Worm (Caenorhabditis elegans) whole organism, L1 larva: ENCODE data around the gene F41G3.19.

ENCODE experiments used
- aha-1 ChIP-seq: fragments of 150-350 bp; optimal IDR thresholded peaks from 2 replicates; lab custom pipeline; 2014; ENCODE audit warnings: missing biosample characterization, missing genetic modification characterization
- ceh-63 ChIP-seq: fragments of 200-800 bp; sonication (Bioruptor generic); optimal IDR thresholded peaks from 2 replicates; lab custom pipeline; 2018; ENCODE audit warnings: mild to moderate bottlenecking, missing genetic modification characterization, missing compliant biosample characterization
- ceh-82 ChIP-seq, 3 experiments: fragments of 150-350 bp in 1 of 3; sonication (generic microtip) in 2 of 3; optimal IDR thresholded peaks; 2 replicates each; lab custom pipeline; 2014 to 2017; ENCODE audit warnings: missing biosample characterization in 3 of 3, missing genetic modification characterization in 3 of 3
- dsc-1 ChIP-seq: sonication (generic microtip); optimal IDR thresholded peaks from 2 replicates; lab custom pipeline; 2016; ENCODE audit warnings: mild to moderate bottlenecking, missing genetic modification characterization, missing compliant biosample characterization
- efl-1 ChIP-seq, 4 experiments: fragments of 150-350 bp; optimal IDR thresholded peaks in 3 of 4; peaks in 1 of 4; 1 replicate in 1 of 4; 2 replicates in 3 of 4; lab custom pipeline; 2014; ENCODE audit warnings: missing biosample characterization in 2 of 4, missing genetic modification characterization in 2 of 4, missing genetic modification reagents in 2 of 4
- efl-3 ChIP-seq: fragments of 200-800 bp; sonication (Bioruptor generic); optimal IDR thresholded peaks from 2 replicates; lab custom pipeline; 2018; ENCODE audit warnings: mild to moderate bottlenecking, missing genetic modification characterization, missing compliant biosample characterization
- egl-13 ChIP-seq: sonication (generic microtip); optimal IDR thresholded peaks from 2 replicates; lab custom pipeline; 2016; ENCODE audit warnings: missing genotype, missing genetic modification reagents, missing genetic modification characterization, missing compliant biosample characterization
- egl-27 ChIP-seq, 2 experiments: fragments of 150-350 bp in 1 of 2; sonication (generic microtip); optimal IDR thresholded peaks; 3 replicates each; lab custom pipeline; 2017 to 2018; ENCODE audit warnings: missing biosample characterization in 2 of 2, missing genetic modification characterization in 2 of 2, missing genetic modification reagents in 2 of 2
- elt-2 ChIP-seq: sonication (generic microtip); optimal IDR thresholded peaks from 2 replicates; lab custom pipeline; 2016; ENCODE audit warnings: missing genetic modification characterization, mild to moderate bottlenecking, inconsistent platforms, missing compliant biosample characterization, missing genetic modification reagents
- elt-3 ChIP-seq, 6 experiments: fragments of 150-350 bp in 1 of 6; sonication (generic microtip); optimal IDR thresholded peaks; 2 replicates each; lab custom pipeline; 2017 to 2018; ENCODE audit warnings: missing biosample characterization in 6 of 6, missing genetic modification characterization in 6 of 6, inconsistent platforms in 1 of 6
- ets-5 ChIP-seq: fragments of 200-800 bp; sonication (Bioruptor generic); IDR thresholded peaks from 2 replicates; pipeline ENCODE4 v1.3.6; 2022; ENCODE audit warnings: missing genetic modification characterization, missing compliant biosample characterization
- fkh-4 ChIP-seq: sonication (generic microtip); optimal IDR thresholded peaks from 2 replicates; lab custom pipeline; 2016; ENCODE audit warnings: missing compliant biosample characterization, missing genetic modification characterization, borderline replicate concordance
- fkh-8 ChIP-seq: sonication (generic microtip); optimal IDR thresholded peaks from 2 replicates; lab custom pipeline; 2016; ENCODE audit warnings: mild to moderate bottlenecking, missing genetic modification characterization, missing compliant biosample characterization
- hlh-4 ChIP-seq: sonication (generic microtip); optimal IDR thresholded peaks from 2 replicates; lab custom pipeline; 2016; ENCODE audit warnings: mild to moderate bottlenecking, missing genetic modification characterization, missing compliant biosample characterization
- jun-1 ChIP-seq: fragments of 150-350 bp; optimal IDR thresholded peaks from 2 replicates; lab custom pipeline; 2014; ENCODE audit warnings: missing biosample characterization, missing genetic modification reagents, missing genetic modification characterization
- lin-13 ChIP-seq: fragments of 150-350 bp; optimal IDR thresholded peaks from 2 replicates; lab custom pipeline; 2014; ENCODE audit warnings: missing biosample characterization, missing genetic modification reagents, missing genetic modification characterization
- lin-15B ChIP-seq: fragments of 150-350 bp; sonication (generic microtip); optimal IDR thresholded peaks from 3 replicates; lab custom pipeline; 2014; ENCODE audit warnings: missing biosample characterization, missing genetic modification characterization
- lin-39 ChIP-seq: fragments of 150-350 bp; optimal IDR thresholded peaks from 2 replicates; lab custom pipeline; 2014; ENCODE audit warnings: missing biosample characterization, missing genetic modification reagents, missing genetic modification characterization
- lir-3 ChIP-seq: sonication (generic microtip); optimal IDR thresholded peaks from 2 replicates; lab custom pipeline; 2016; ENCODE audit warnings: mild to moderate bottlenecking, missing genetic modification characterization, moderate library complexity, missing compliant biosample characterization; ENCODE audit not compliant: poor library complexity
- lsy-2 ChIP-seq, 2 experiments: fragments of 150-350 bp; optimal IDR thresholded peaks; 2 replicates each; lab custom pipeline; 2014; ENCODE audit warnings: missing biosample characterization in 2 of 2, missing genetic modification characterization in 2 of 2
- mdl-1 ChIP-seq, 2 experiments: fragments of 150-350 bp; optimal IDR thresholded peaks; 2 replicates each; lab custom pipeline; 2014 to 2017; ENCODE audit warnings: missing biosample characterization in 2 of 2, missing genetic modification characterization in 2 of 2, inconsistent platforms in 1 of 2
- mef-2 ChIP-seq: fragments of 150-350 bp; optimal IDR thresholded peaks from 2 replicates; lab custom pipeline; 2014; ENCODE audit warnings: missing biosample characterization, missing genetic modification characterization
- nhr-11 ChIP-seq: fragments of 150-350 bp; optimal IDR thresholded peaks from 2 replicates; lab custom pipeline; 2014; ENCODE audit warnings: missing biosample characterization, missing genetic modification characterization
- nhr-28 ChIP-seq: fragments of 150-350 bp; optimal IDR thresholded peaks from 2 replicates; lab custom pipeline; 2014; ENCODE audit warnings: missing biosample characterization, missing genetic modification characterization
- nhr-71 ChIP-seq: sonication (generic microtip); optimal IDR thresholded peaks from 2 replicates; lab custom pipeline; 2016; ENCODE audit warnings: mild to moderate bottlenecking, missing genetic modification characterization, moderate library complexity, missing compliant biosample characterization
- nhr-77 ChIP-seq: fragments of 150-350 bp; optimal IDR thresholded peaks from 2 replicates; lab custom pipeline; 2014; ENCODE audit warnings: missing biosample characterization, missing genetic modification characterization
- pag-3 ChIP-seq: sonication (generic microtip); optimal IDR thresholded peaks from 2 replicates; lab custom pipeline; 2017; ENCODE audit warnings: missing genetic modification characterization, mild to moderate bottlenecking, missing compliant biosample characterization, antibody characterized with exemption, borderline replicate concordance; ENCODE audit not compliant: insufficient read depth
- rnt-1 ChIP-seq: sonication (generic microtip); optimal IDR thresholded peaks from 2 replicates; lab custom pipeline; 2016; ENCODE audit warnings: mild to moderate bottlenecking, missing genetic modification characterization, moderate library complexity, missing compliant biosample characterization
- skn-1 ChIP-seq: fragments of 150-350 bp; optimal IDR thresholded peaks from 2 replicates; lab custom pipeline; 2014; ENCODE audit warnings: missing biosample characterization, missing genetic modification characterization
- snpc-4 ChIP-seq: fragments of 150-350 bp; optimal IDR thresholded peaks from 2 replicates; lab custom pipeline; 2014; ENCODE audit warnings: missing biosample characterization, missing genetic modification characterization
- snu-23 ChIP-seq: sonication (generic microtip); optimal IDR thresholded peaks from 2 replicates; lab custom pipeline; 2016; ENCODE audit warnings: missing genetic modification characterization, missing compliant biosample characterization
- sox-4 ChIP-seq: sonication (generic microtip); optimal IDR thresholded peaks from 2 replicates; lab custom pipeline; 2016; ENCODE audit warnings: missing genetic modification characterization, missing compliant biosample characterization
- sptf-1 ChIP-seq: fragments of 150-350 bp; optimal IDR thresholded peaks from 2 replicates; lab custom pipeline; 2014; ENCODE audit warnings: missing biosample characterization, missing genetic modification characterization
- swsn-7 ChIP-seq: sonication (generic microtip); optimal IDR thresholded peaks from 2 replicates; lab custom pipeline; 2016; ENCODE audit warnings: missing genetic modification characterization, missing compliant biosample characterization
- tbx-2 ChIP-seq: sonication (generic microtip); optimal IDR thresholded peaks from 2 replicates; lab custom pipeline; 2016; ENCODE audit warnings: missing genetic modification characterization, missing compliant biosample characterization
- tlp-1 ChIP-seq: fragments of 150-350 bp; optimal IDR thresholded peaks from 2 replicates; lab custom pipeline; 2014; ENCODE audit warnings: missing biosample characterization, missing genetic modification characterization
- unc-62 ChIP-seq: fragments of 150-350 bp; optimal IDR thresholded peaks from 2 replicates; lab custom pipeline; 2014; ENCODE audit warnings: missing biosample characterization, missing genetic modification reagents, missing genetic modification characterization
- vab-15 ChIP-seq: sonication (generic microtip); optimal IDR thresholded peaks from 2 replicates; lab custom pipeline; 2017; ENCODE audit warnings: missing genotype, mild to moderate bottlenecking, missing genetic modification characterization, missing compliant biosample characterization
- zip-4 ChIP-seq: fragments of 200-800 bp; sonication (Bioruptor generic); optimal IDR thresholded peaks from 2 replicates; lab custom pipeline; 2018; ENCODE audit warnings: mild to moderate bottlenecking, missing genetic modification characterization, moderate library complexity, missing compliant biosample characterization

The F41G3.19 gene

DNA sequence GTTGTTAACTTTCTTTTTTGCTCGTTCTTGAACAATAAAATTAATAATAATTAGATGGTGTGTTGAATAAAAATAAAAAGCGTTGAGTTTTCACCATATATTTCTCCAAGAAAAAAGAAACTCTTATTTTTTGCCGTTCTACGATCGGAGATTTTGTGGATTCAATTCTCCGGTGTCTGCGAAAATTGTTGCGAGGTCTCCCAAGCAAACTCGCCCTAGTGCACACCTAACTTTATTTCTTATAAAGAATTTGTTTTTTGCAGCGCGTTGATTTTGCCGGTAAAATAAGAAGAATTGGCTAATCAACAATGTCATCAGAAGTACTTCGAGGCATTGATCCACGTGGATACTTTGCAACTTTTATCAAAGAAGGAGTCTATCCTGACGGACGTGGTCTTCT is 10.5 kb downstream of the F41G3.19 start, which contains the start of gene exos-8 (continued):
- TF ChIP-seq lin-15B (tag; lab: Kevin White, UChicago) = peak; percentile 81
- peak; percentile 6 for TF ChIP-seq skn-1 (tag; lab: Kevin White, UChicago)
- TF ChIP-seq fkh-4 (tag; lab: Kevin White, UChicago) = no peak
- peak; percentile 75 for TF ChIP-seq lir-3
- peak; percentile 63 for TF ChIP-seq lin-13 (GFP tag; lab: Kevin White, UChicago)
- no peak for TF ChIP-seq ets-5 (GFP tag; lab: Robert Waterston, UW)
- peak; percentile 89 for TF ChIP-seq rnt-1 (tag; lab: Kevin White, UChicago)
- TF ChIP-seq nhr-28 (tag; lab: Kevin White, UChicago) = no peak
- TF ChIP-seq fkh-8 = peak; percentile 58
- no peak for TF ChIP-seq mef-2 (tag; lab: Kevin White, UChicago)
- peak; percentile 28 to 80 for TF ChIP-seq lsy-2 (tag; optimal IDR thresholded peaks at IDR 0.05; lab: Kevin White, UChicago)
- TF ChIP-seq ceh-82 (tag; optimal IDR thresholded peaks at IDR 0.05; lab: Kevin White, UChicago) = peak in 2 of 3 experiments; percentile 33 to 71
- TF ChIP-seq efl-1 (optimal IDR thresholded peaks at IDR 0.05; lab: Kevin White, UChicago) = peak; percentile 68 to 76
- peak; percentile 60 to 95 for TF ChIP-seq efl-1 (GFP tag; optimal IDR thresholded peaks at IDR 0.05 in 1 of 2; lab: Kevin White, UChicago)
- peak in 1 of 6 experiments; percentile 55 for TF ChIP-seq elt-3 (tag; optimal IDR thresholded peaks at IDR 0.05; lab: Kevin White, UChicago)
- TF ChIP-seq nhr-11 (tag; lab: Kevin White, UChicago) = no peak
- TF ChIP-seq egl-27 (tag; optimal IDR thresholded peaks at IDR 0.05; lab: Kevin White, UChicago) = no peak
- no peak for TF ChIP-seq ceh-63 (GFP tag; lab: Kevin White, UChicago)
- TF ChIP-seq swsn-7 (tag; lab: Kevin White, UChicago) = peak; percentile 37
- no peak for TF ChIP-seq lin-39 (tag; lab: Kevin White, UChicago)
- no peak for TF ChIP-seq elt-2 (tag; lab: Kevin White, UChicago)
- peak; percentile 66 for TF ChIP-seq snu-23 (GFP tag; lab: Kevin White, UChicago)
- no peak for TF ChIP-seq zip-4
- TF ChIP-seq nhr-77 = peak; percentile 63
- no peak for TF ChIP-seq tlp-1
- TF ChIP-seq hlh-4 (tag; lab: Kevin White, UChicago) = no peak
- no peak for TF ChIP-seq mdl-1 (tag; optimal IDR thresholded peaks at IDR 0.05; lab: Kevin White, UChicago)
- no peak for TF ChIP-seq sox-4 (tag; lab: Kevin White, UChicago)
- peak; percentile 13 for TF ChIP-seq jun-1
- TF ChIP-seq egl-13 = no peak
- TF ChIP-seq tbx-2 = peak; percentile 56

DNA sequence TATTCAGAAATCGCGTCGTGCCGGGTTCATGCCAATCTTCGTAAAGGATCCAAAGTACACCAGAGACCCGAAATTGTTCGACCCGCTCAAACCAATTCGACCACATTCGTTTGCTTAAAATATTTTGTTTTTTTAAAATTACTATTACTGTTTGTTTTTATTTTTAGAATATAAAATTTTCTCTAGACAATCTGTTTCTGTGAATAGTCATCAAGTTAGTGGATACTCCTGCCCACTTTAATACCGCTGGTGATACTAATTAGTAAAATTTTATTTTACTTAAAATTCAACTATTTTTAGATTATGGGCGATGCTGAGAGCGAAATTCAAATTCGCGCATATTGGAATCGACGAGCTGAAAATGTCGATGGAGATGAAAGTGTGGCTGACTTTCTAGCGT is 15.3 kb downstream of the F41G3.19 start, which contains the start of gene T14B4.1:
T14B4.1 (plus strand) TSS at position 301 of the 400 bp plus-strand sequence.
- TF ChIP-seq nhr-71 (tag; lab: Kevin White, UChicago) (no peak), aha-1 (tag; lab: Kevin White, UChicago) (no peak), mef-2 (tag; lab: Kevin White, UChicago) (no peak), rnt-1 (tag; lab: Kevin White, UChicago) (no peak), nhr-77 (no peak), vab-15 (tag; lab: Kevin White, UChicago) (no peak), efl-3 (GFP tag; lab: Kevin White, UChicago) (no peak), snpc-4 (tag; lab: Kevin White, UChicago) (no peak), pag-3 (tag; lab: Kevin White, UChicago) (no peak), ceh-63 (GFP tag; lab: Kevin White, UChicago) (no peak), sptf-1 (tag; lab: Kevin White, UChicago) (no peak), sox-4 (tag; lab: Kevin White, UChicago) (no peak), tlp-1 (no peak), dsc-1 (tag; lab: Kevin White, UChicago) (no peak), unc-62 (GFP tag; lab: Kevin White, UChicago) (no peak)
- TF ChIP-seq, all 84 proteins: peak for 0
